Worm (Caenorhabditis elegans): ENCODE data around the gene skpo-3.

DNA sequence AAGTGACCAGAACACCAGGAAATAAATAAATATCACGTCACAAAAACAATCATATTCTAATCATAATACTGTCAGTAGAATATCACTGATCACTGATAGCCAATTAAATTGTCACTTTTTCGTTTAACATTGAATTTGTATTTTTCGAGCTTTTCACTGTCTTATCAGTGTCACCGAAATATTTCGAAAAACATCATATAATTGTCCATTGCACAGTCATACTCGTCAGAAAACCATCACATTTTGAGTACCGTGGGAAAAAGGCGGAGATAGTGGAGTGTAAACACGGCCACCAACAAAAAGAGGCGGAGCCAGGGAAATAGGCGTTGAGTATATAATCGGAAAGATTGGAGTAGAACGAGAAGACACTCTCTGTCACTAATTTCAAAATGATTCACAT, 31.6 kb downstream of the skpo-3 start:
- TF ChIP-seq him-1 (tag; optimal IDR thresholded peaks at IDR 0.05): no peak
- no peak for TF ChIP-seq W03F9.2 (tag; optimal IDR thresholded peaks at IDR 0.05)
- TF ChIP-seq dao-5 (tag; optimal IDR thresholded peaks at IDR 0.05): no peak

All from whole organism, L4/young adult.